Worm (Caenorhabditis elegans) whole organism, late embryonic: ENCODE results near the gene cpl-1.

ENCODE experiments used
- C38D4.7 ChIP-seq: fragments of 200-800 bp; sonication (Bioruptor generic); optimal IDR thresholded peaks from 2 replicates; lab custom pipeline; 2018; ENCODE audit warnings: mild to moderate bottlenecking, missing genetic modification characterization, moderate library complexity, missing compliant biosample characterization
- K02D7.2 ChIP-seq: sonication (generic microtip); optimal IDR thresholded peaks from 2 replicates; lab custom pipeline; 2017; ENCODE audit warnings: mild to moderate bottlenecking, missing genetic modification characterization, missing compliant biosample characterization
- K09A11.1 ChIP-seq: sonication (generic microtip); optimal IDR thresholded peaks from 2 replicates; lab custom pipeline; 2017; ENCODE audit warnings: antibody characterized with exemption, mild to moderate bottlenecking, missing genetic modification characterization, missing compliant biosample characterization; ENCODE audit not compliant: insufficient read depth
- T23F11.4 ChIP-seq: fragments of 200-800 bp; sonication (Bioruptor generic); optimal IDR thresholded peaks from 2 replicates; lab custom pipeline; 2018; ENCODE audit warnings: mild to moderate bottlenecking, missing genetic modification characterization, missing compliant biosample characterization
- ahr-1 ChIP-seq: sonication (generic microtip); optimal IDR thresholded peaks from 2 replicates; lab custom pipeline; 2016; ENCODE audit warnings: missing genetic modification characterization, missing compliant biosample characterization
- ama-1 ChIP-seq: fragments of 150-350 bp; optimal IDR thresholded peaks from 2 replicates; lab custom pipeline; 2014
- ceh-14 ChIP-seq: sonication (generic microtip); optimal IDR thresholded peaks from 2 replicates; lab custom pipeline; 2016; ENCODE audit warnings: missing genotype, missing genetic modification characterization, missing compliant biosample characterization
- ceh-18 ChIP-seq: sonication (generic microtip); optimal IDR thresholded peaks from 2 replicates; lab custom pipeline; 2016; ENCODE audit warnings: missing genetic modification characterization, missing compliant biosample characterization
- ceh-19 ChIP-seq: fragments of 200-800 bp; sonication (Bioruptor generic); optimal IDR thresholded peaks from 2 replicates; lab custom pipeline; 2018; ENCODE audit warnings: mild to moderate bottlenecking, missing genetic modification characterization, missing compliant biosample characterization
- ceh-22 ChIP-seq: sonication (generic microtip); optimal IDR thresholded peaks from 2 replicates; lab custom pipeline; 2017; ENCODE audit warnings: missing biosample characterization, missing genetic modification characterization
- ceh-30 ChIP-seq: fragments of 150-350 bp; optimal IDR thresholded peaks from 2 replicates; lab custom pipeline; 2014; ENCODE audit warnings: missing biosample characterization, missing genetic modification characterization
- ceh-34 ChIP-seq: sonication (generic microtip); optimal IDR thresholded peaks from 2 replicates; lab custom pipeline; 2016; ENCODE audit warnings: mild to moderate bottlenecking, missing genetic modification characterization, missing compliant biosample characterization
- ceh-48 ChIP-seq: sonication (generic microtip); optimal IDR thresholded peaks from 2 replicates; lab custom pipeline; 2016; ENCODE audit warnings: missing genetic modification characterization, inconsistent platforms, missing compliant biosample characterization
- ceh-6 ChIP-seq: fragments of 200-800 bp; sonication (Bioruptor generic); optimal IDR thresholded peaks from 2 replicates; lab custom pipeline; 2018; ENCODE audit warnings: mild to moderate bottlenecking, missing genetic modification characterization, missing compliant biosample characterization
- dmd-4 ChIP-seq: sonication (generic microtip); optimal IDR thresholded peaks from 2 replicates; lab custom pipeline; 2016; ENCODE audit warnings: borderline replicate concordance, missing genetic modification characterization, missing compliant biosample characterization
- dve-1 ChIP-seq: sonication (generic microtip); optimal IDR thresholded peaks from 2 replicates; lab custom pipeline; 2017; ENCODE audit warnings: antibody characterized with exemption, mild to moderate bottlenecking, missing genetic modification characterization, missing compliant biosample characterization
- ets-4 ChIP-seq: sonication (generic microtip); optimal IDR thresholded peaks from 2 replicates; lab custom pipeline; 2016; ENCODE audit warnings: missing genetic modification characterization, missing compliant biosample characterization
- fkh-6 ChIP-seq: sonication (generic microtip); optimal IDR thresholded peaks from 2 replicates; lab custom pipeline; 2016; ENCODE audit warnings: missing genetic modification characterization, missing compliant biosample characterization
- gmeb-2 ChIP-seq: sonication (generic microtip); optimal IDR thresholded peaks from 2 replicates; lab custom pipeline; 2016; ENCODE audit warnings: missing genetic modification characterization, inconsistent platforms, missing compliant biosample characterization
- hlh-15 ChIP-seq: sonication (generic microtip); optimal IDR thresholded peaks from 2 replicates; lab custom pipeline; 2016; ENCODE audit warnings: missing genetic modification characterization, missing compliant biosample characterization
- hlh-30 ChIP-seq: sonication (generic microtip); optimal IDR thresholded peaks from 2 replicates; lab custom pipeline; 2017; ENCODE audit warnings: antibody characterized with exemption, missing genetic modification characterization, missing compliant biosample characterization; ENCODE audit not compliant: insufficient read depth
- hlh-6 ChIP-seq: sonication (generic microtip); optimal IDR thresholded peaks from 2 replicates; lab custom pipeline; 2016; ENCODE audit warnings: missing genotype, missing genetic modification characterization, missing compliant biosample characterization
- lim-6 ChIP-seq: sonication (generic microtip); optimal IDR thresholded peaks from 2 replicates; lab custom pipeline; 2016; ENCODE audit warnings: missing genetic modification characterization, missing compliant biosample characterization
- nfya-1 ChIP-seq: sonication (generic microtip); optimal IDR thresholded peaks from 2 replicates; lab custom pipeline; 2017; ENCODE audit warnings: missing genetic modification characterization, mild to moderate bottlenecking, missing compliant biosample characterization, antibody characterized with exemption, moderate library complexity
- nhr-232 ChIP-seq: sonication (generic microtip); optimal IDR thresholded peaks from 2 replicates; lab custom pipeline; 2016; ENCODE audit warnings: missing genetic modification characterization, missing compliant biosample characterization
- npax-4 ChIP-seq: sonication (generic microtip); optimal IDR thresholded peaks from 2 replicates; lab custom pipeline; 2016; ENCODE audit warnings: missing genetic modification characterization, missing compliant biosample characterization
- pag-3 ChIP-seq: sonication (generic microtip); optimal IDR thresholded peaks from 2 replicates; lab custom pipeline; 2016; ENCODE audit warnings: missing compliant biosample characterization, missing genetic modification characterization, borderline replicate concordance
- pat-9 ChIP-seq: fragments of 200-800 bp; sonication (Bioruptor generic); optimal IDR thresholded peaks from 2 replicates; lab custom pipeline; 2018; ENCODE audit warnings: mild to moderate bottlenecking, missing genetic modification characterization, moderate library complexity, missing compliant biosample characterization
- pha-2 ChIP-seq: sonication (generic microtip); optimal IDR thresholded peaks from 2 replicates; lab custom pipeline; 2017; ENCODE audit warnings: mild to moderate bottlenecking, missing genetic modification characterization, missing compliant biosample characterization
- pha-4 ChIP-seq: fragments of 150-350 bp; optimal IDR thresholded peaks from 2 replicates; lab custom pipeline; 2018; ENCODE audit warnings: missing biosample characterization, missing genetic modification reagents, missing genetic modification characterization
- pqm-1 ChIP-seq: sonication (generic microtip); optimal IDR thresholded peaks from 2 replicates; lab custom pipeline; 2016; ENCODE audit warnings: missing genetic modification characterization, missing compliant biosample characterization
- pros-1 ChIP-seq: fragments of 150-350 bp; optimal IDR thresholded peaks from 2 replicates; lab custom pipeline; 2014; ENCODE audit warnings: missing biosample characterization, missing genetic modification reagents, missing genetic modification characterization
- rnt-1 ChIP-seq: sonication (generic microtip); optimal IDR thresholded peaks from 2 replicates; lab custom pipeline; 2016; ENCODE audit warnings: missing genetic modification characterization, missing compliant biosample characterization
- sdc-2 ChIP-seq: sonication (generic microtip); optimal IDR thresholded peaks from 2 replicates; lab custom pipeline; 2016; ENCODE audit warnings: missing genotype, missing genetic modification characterization, missing compliant biosample characterization
- sox-2 ChIP-seq: fragments of 200-800 bp; sonication (Bioruptor generic); IDR thresholded peaks from 2 replicates; pipeline ENCODE4 v1.3.6; 2022; ENCODE audit warnings: missing genetic modification reagents, missing genetic modification characterization, missing compliant biosample characterization
- sox-4 ChIP-seq: sonication (generic microtip); optimal IDR thresholded peaks from 2 replicates; lab custom pipeline; 2017; ENCODE audit warnings: mild to moderate bottlenecking, missing genetic modification characterization, inconsistent platforms, missing compliant biosample characterization
- unc-3 ChIP-seq, 2 experiments: fragments of 200-800 bp in 1 of 2; sonication (Bioruptor generic) in 1 of 2; sonication (generic microtip) in 1 of 2; conservative IDR thresholded peaks in 1 of 2; optimal IDR thresholded peaks in 1 of 2; 2 replicates each; pipeline versions ENCODE4 v1.3.6 to Lab custom; 2016 to 2022; ENCODE audit warnings: missing compliant biosample characterization in 2 of 2, missing genetic modification characterization in 2 of 2, missing genetic modification reagents in 1 of 2
- unc-42 ChIP-seq: sonication (generic microtip); optimal IDR thresholded peaks from 2 replicates; lab custom pipeline; 2016; ENCODE audit warnings: missing genotype, missing genetic modification characterization, missing compliant biosample characterization
- unc-55 ChIP-seq: sonication (generic microtip); optimal IDR thresholded peaks from 2 replicates; lab custom pipeline; 2017; ENCODE audit warnings: missing biosample characterization, missing genetic modification reagents, missing genetic modification characterization
- zip-5 ChIP-seq: sonication (generic microtip); optimal IDR thresholded peaks from 2 replicates; lab custom pipeline; 2016; ENCODE audit warnings: missing genetic modification characterization, missing compliant biosample characterization
- ztf-16 ChIP-seq: sonication (generic microtip); optimal IDR thresholded peaks from 2 replicates; lab custom pipeline; 2017; ENCODE audit warnings: missing genetic modification characterization, missing compliant biosample characterization

cpl-1 gene

DNA sequence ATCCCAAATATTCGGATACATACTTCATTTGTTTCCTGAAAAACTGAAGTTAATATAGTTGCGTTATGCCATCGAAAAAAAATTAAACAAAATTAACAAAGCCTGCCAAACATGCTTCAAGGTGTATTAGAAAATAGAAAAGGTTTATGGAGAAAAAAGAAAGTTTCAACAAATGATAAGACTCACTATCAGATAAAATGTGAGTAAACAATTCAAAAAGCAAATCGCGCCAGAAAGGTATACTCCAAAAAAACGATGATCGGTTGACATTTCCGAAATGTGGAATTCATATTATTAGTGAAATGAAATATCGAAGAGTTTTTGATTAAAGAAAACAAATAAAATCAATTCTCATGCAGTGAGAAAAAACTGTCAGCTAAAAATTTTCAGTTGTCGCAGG is 25.7 kb upstream of the cpl-1 start, which contains the start of gene Y70C5A.3:
Gene Y70C5A.3 (minus strand): TSS at position 50 of the 400 bp plus-strand sequence.
- TF ChIP-seq sox-2 (GFP tag; lab: Robert Waterston, UW), result no peak
- no peak for TF ChIP-seq C38D4.7 (GFP tag; lab: Kevin White, UChicago)
- TF ChIP-seq hlh-30 (tag; lab: Kevin White, UChicago), result no peak
- TF ChIP-seq sdc-2 (tag; lab: Kevin White, UChicago), result no peak
- no peak for TF ChIP-seq zip-5 (tag; lab: Kevin White, UChicago)
- no peak for TF ChIP-seq sox-4 (tag; lab: Kevin White, UChicago)
- TF ChIP-seq pat-9 (tag; lab: Kevin White, UChicago), result no peak
- no peak for TF ChIP-seq nhr-232 (tag; lab: Kevin White, UChicago)
- no peak for TF ChIP-seq hlh-6 (tag; lab: Kevin White, UChicago)

DNA sequence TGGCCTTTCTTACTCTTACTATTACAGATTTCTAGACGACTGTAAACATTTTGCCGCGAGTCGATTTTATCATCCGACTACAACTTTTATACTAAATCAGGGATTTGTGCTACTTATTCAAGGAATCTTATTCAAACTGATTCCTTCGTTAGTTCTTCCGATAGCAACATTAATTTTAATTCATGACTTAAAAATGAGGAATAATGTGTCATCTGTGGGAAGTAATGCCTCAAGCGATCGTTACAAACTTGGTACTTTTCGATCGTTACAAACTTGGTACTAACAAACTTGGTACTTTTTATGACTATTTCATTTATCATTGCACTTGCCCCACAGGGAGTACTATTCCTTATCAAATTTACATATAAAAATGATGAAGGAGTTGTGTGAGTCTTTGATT is 22.3 kb upstream of the cpl-1 start, which contains the start of gene Y70C5A.4:
Gene Y70C5A.4 (plus strand): TSS at position 301 of the 400 bp plus-strand sequence.
- TF ChIP-seq ahr-1 (tag; lab: Kevin White, UChicago), result no peak
- TF ChIP-seq nhr-232 (tag; lab: Kevin White, UChicago), result no peak
- TF ChIP-seq ztf-16 (tag; lab: Kevin White, UChicago), result no peak
- TF ChIP-seq ets-4, result no peak
- no peak for TF ChIP-seq gmeb-2 (tag; lab: Kevin White, UChicago)
- no peak for TF ChIP-seq hlh-15 (tag; lab: Kevin White, UChicago)
- TF ChIP-seq dve-1 (tag; lab: Kevin White, UChicago), result no peak
- TF ChIP-seq unc-55 (GFP tag; lab: Kevin White, UChicago), result no peak
- no peak for TF ChIP-seq pag-3 (tag; lab: Kevin White, UChicago)

DNA sequence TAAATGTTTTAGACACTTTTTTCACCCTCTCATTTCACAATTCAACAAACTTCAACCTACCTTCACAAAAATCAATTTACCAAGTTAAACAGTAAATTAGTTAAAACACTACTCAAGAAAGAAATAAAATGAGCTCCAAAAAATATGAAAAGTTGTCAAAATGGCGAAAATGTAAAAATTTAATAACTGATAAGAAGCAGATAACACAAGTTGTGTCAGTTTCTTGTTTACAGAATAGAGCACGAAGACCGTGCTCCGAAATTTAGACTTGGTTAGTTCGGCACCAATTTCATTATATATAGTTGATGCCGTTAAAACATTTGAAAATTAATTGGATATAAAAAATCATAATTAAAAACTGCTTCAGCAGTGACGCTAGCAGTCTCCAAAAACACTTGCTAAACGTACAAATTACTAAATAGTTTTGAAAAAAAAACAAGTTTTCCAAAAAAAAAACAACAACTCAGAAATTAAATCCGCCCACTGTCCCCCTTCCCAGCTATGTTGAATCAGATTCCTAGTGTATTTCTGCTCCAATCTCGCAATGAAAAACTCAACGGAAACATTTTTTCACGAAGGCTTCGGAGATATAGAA is 15.7 kb upstream of the cpl-1 start, which contains the start of gene srw-54:
Gene srw-54 (plus strand): TSS at position 545 of the 595 bp plus-strand sequence.
- TF ChIP-seq pha-4 (tag; lab: Kevin White, UChicago) (no peak), rnt-1 (tag; lab: Kevin White, UChicago) (no peak), pqm-1 (tag; lab: Kevin White, UChicago) (no peak), ahr-1 (tag; lab: Kevin White, UChicago) (no peak), ceh-6 (GFP tag; lab: Kevin White, UChicago) (no peak), dmd-4 (tag; lab: Kevin White, UChicago) (no peak), ceh-19 (GFP tag; lab: Kevin White, UChicago) (no peak), dve-1 (tag; lab: Kevin White, UChicago) (no peak), ceh-30 (tag; lab: Kevin White, UChicago) (no peak), ceh-48 (no peak), pag-3 (tag; lab: Kevin White, UChicago) (no peak), ceh-14 (tag; lab: Kevin White, UChicago) (no peak), ama-1 (no peak), hlh-30 (tag; lab: Kevin White, UChicago) (no peak), K02D7.2 (tag; lab: Kevin White, UChicago) (no peak), ceh-22 (tag; lab: Kevin White, UChicago) (no peak), pha-2 (tag; lab: Kevin White, UChicago) (no peak)

DNA sequence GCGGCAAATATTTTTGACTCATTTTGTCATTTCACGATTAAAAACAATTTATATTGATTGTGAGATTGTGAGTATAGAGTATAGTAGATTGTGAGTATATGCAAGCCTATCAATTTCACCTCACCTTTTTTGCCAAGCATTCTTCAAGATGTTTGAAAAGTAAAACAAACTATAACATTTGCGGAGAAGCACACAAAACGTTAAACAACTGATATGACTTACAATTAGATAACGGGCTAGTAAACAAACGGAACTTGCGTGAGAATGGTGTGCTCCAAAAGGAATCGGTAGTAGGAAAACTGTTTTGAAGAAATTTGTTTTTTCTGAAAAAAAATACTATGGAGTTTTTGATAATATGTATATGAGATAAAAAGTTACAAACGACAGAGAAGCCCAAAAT is 14.9 kb upstream of the cpl-1 start:
- TF ChIP-seq hlh-15 (tag; lab: Kevin White, UChicago) (no peak), unc-42 (tag; lab: Kevin White, UChicago) (no peak), ahr-1 (tag; lab: Kevin White, UChicago) (no peak), nhr-232 (tag; lab: Kevin White, UChicago) (no peak), dve-1 (tag; lab: Kevin White, UChicago) (no peak), T23F11.4 (GFP tag; lab: Kevin White, UChicago) (no peak), ceh-18 (tag; lab: Kevin White, UChicago) (no peak), ztf-16 (tag; lab: Kevin White, UChicago) (no peak), ceh-34 (tag; lab: Kevin White, UChicago) (no peak), npax-4 (tag; lab: Kevin White, UChicago) (no peak), sdc-2 (tag; lab: Kevin White, UChicago) (no peak), nfya-1 (tag; lab: Kevin White, UChicago) (no peak), pros-1 (tag; lab: Kevin White, UChicago) (no peak), K09A11.1 (tag; lab: Kevin White, UChicago) (no peak), unc-3 (GFP tag; conservative IDR thresholded peaks at IDR 0.05; lab: Robert Waterston, UW) (no peak), unc-3 (tag; optimal IDR thresholded peaks at IDR 0.05; lab: Kevin White, UChicago) (no peak), lim-6 (tag; lab: Kevin White, UChicago) (no peak), fkh-6 (tag; lab: Kevin White, UChicago) (no peak)
